Worm (Caenorhabditis elegans) whole organism, young adult: ENCODE results near the gene srt-39.

Experiments
- B0019.2 ChIP-seq: fragments of 200-800 bp; sonication (Bioruptor generic); conservative IDR thresholded peaks from 2 replicates; pipeline ENCODE4 v1.3.6; 2022; ENCODE audit warnings: missing genetic modification reagents, missing genetic modification characterization, missing compliant biosample characterization
- C17E4.6 ChIP-seq: fragments of 200-800 bp; sonication (Bioruptor generic); IDR thresholded peaks from 2 replicates; pipeline ENCODE4 v1.3.6; 2022; ENCODE audit warnings: missing genetic modification reagents, missing genetic modification characterization, missing compliant biosample characterization
- F10E7.11 ChIP-seq: sonication (generic microtip); optimal IDR thresholded peaks from 2 replicates; lab custom pipeline; 2017; ENCODE audit warnings: mild to moderate bottlenecking, missing genetic modification characterization, moderate library complexity, missing compliant biosample characterization
- F39B2.1 ChIP-seq: fragments of 200-800 bp; sonication (Bioruptor generic); IDR thresholded peaks from 2 replicates; pipeline ENCODE4 v1.3.6; 2022; ENCODE audit warnings: missing genetic modification reagents, missing genetic modification characterization, missing compliant biosample characterization
- F52B5.7 ChIP-seq: sonication (generic microtip); optimal IDR thresholded peaks from 2 replicates; lab custom pipeline; 2016; ENCODE audit warnings: mild to moderate bottlenecking, missing genetic modification characterization, missing compliant biosample characterization
- F57A8.1 ChIP-seq: fragments of 200-800 bp; sonication (Bioruptor generic); optimal IDR thresholded peaks from 2 replicates; lab custom pipeline; 2018; ENCODE audit warnings: mild to moderate bottlenecking, missing genetic modification characterization, moderate library complexity, missing compliant biosample characterization
- T26A5.8 ChIP-seq: sonication (generic microtip); optimal IDR thresholded peaks from 2 replicates; lab custom pipeline; 2016; ENCODE audit warnings: missing genetic modification characterization, missing compliant biosample characterization
- Y53F4B.3 ChIP-seq: fragments of 200-800 bp; sonication (Bioruptor generic); IDR thresholded peaks from 2 replicates; pipeline ENCODE4 v1.3.6; 2022; ENCODE audit warnings: missing genetic modification reagents, missing genetic modification characterization, missing compliant biosample characterization
- Y53G8AR.9 ChIP-seq: fragments of 200-800 bp; sonication (Bioruptor generic); conservative IDR thresholded peaks from 2 replicates; pipeline ENCODE4 v1.3.6; 2022; ENCODE audit warnings: missing genetic modification reagents, missing genetic modification characterization, missing compliant biosample characterization
- Y95B8A.8 ChIP-seq: fragments of 200-800 bp; sonication (Bioruptor generic); IDR thresholded peaks from 2 replicates; pipeline ENCODE4 v1.3.6; 2022; ENCODE audit warnings: missing genetic modification reagents, missing genetic modification characterization, missing compliant biosample characterization
- dox-1 ChIP-seq: fragments of 200-800 bp; sonication (Bioruptor generic); IDR thresholded peaks from 2 replicates; pipeline ENCODE4 v1.3.6; 2022; ENCODE audit warnings: missing genetic modification reagents, missing genetic modification characterization, missing compliant biosample characterization
- dpff-1 ChIP-seq: sonication (generic microtip); optimal IDR thresholded peaks from 2 replicates; lab custom pipeline; 2017; ENCODE audit warnings: mild to moderate bottlenecking, missing genetic modification characterization, missing compliant biosample characterization
- efl-1 ChIP-seq: fragments of 150-350 bp; optimal IDR thresholded peaks from 2 replicates; lab custom pipeline; 2014; ENCODE audit warnings: missing biosample characterization, missing genetic modification reagents, missing genetic modification characterization
- egl-44 ChIP-seq: fragments of 200-800 bp; sonication (Bioruptor generic); IDR thresholded peaks from 2 replicates; pipeline ENCODE4 v1.3.6; 2022; ENCODE audit warnings: missing genetic modification reagents, missing genetic modification characterization, missing compliant biosample characterization
- egrh-3 ChIP-seq: fragments of 200-800 bp; sonication (Bioruptor generic); IDR thresholded peaks from 2 replicates; pipeline ENCODE4 v1.3.6; 2022; ENCODE audit warnings: missing genetic modification reagents, missing genetic modification characterization, missing compliant biosample characterization
- fkh-3 ChIP-seq: sonication (generic microtip); optimal IDR thresholded peaks from 2 replicates; lab custom pipeline; 2016; ENCODE audit warnings: mild to moderate bottlenecking, missing genetic modification characterization, missing compliant biosample characterization
- him-1 ChIP-seq: sonication (generic microtip); optimal IDR thresholded peaks from 2 replicates; lab custom pipeline; 2016; ENCODE audit warnings: missing genotype, missing genetic modification reagents, missing genetic modification characterization, missing compliant biosample characterization
- hmg-1.2 ChIP-seq: fragments of 200-800 bp; sonication (Bioruptor generic); IDR thresholded peaks from 2 replicates; pipeline ENCODE4 v1.3.6; 2022; ENCODE audit warnings: missing genetic modification reagents, missing genetic modification characterization, missing compliant biosample characterization
- hmg-20 ChIP-seq: fragments of 200-800 bp; sonication (Bioruptor generic); IDR thresholded peaks from 2 replicates; pipeline ENCODE4 v1.3.6; 2022; ENCODE audit warnings: missing genetic modification reagents, missing genetic modification characterization, missing compliant biosample characterization
- lin-35 ChIP-seq, 3 experiments: fragments of 150-350 bp in 2 of 3; sonication (generic microtip) in 1 of 3; optimal IDR thresholded peaks; 2 replicates each; lab custom pipeline; 2014 to 2018; ENCODE audit warnings: missing biosample characterization in 3 of 3, missing genetic modification characterization in 3 of 3, missing genetic modification reagents in 3 of 3
- madf-6 ChIP-seq: fragments of 200-800 bp; sonication (Bioruptor generic); IDR thresholded peaks from 2 replicates; pipeline ENCODE4 v1.3.6; 2022; ENCODE audit warnings: missing genetic modification reagents, missing genetic modification characterization, missing compliant biosample characterization
- nfyb-1 ChIP-seq: fragments of 200-800 bp; sonication (Bioruptor generic); IDR thresholded peaks from 2 replicates; pipeline ENCODE4 v1.3.6; 2022; ENCODE audit warnings: missing genetic modification reagents, missing genetic modification characterization, missing compliant biosample characterization
- nhr-80 ChIP-seq: sonication (generic microtip); optimal IDR thresholded peaks from 2 replicates; lab custom pipeline; 2016; ENCODE audit warnings: missing genetic modification characterization, missing compliant biosample characterization
- pbrm-1 ChIP-seq: fragments of 200-800 bp; sonication (Bioruptor generic); IDR thresholded peaks from 2 replicates; pipeline ENCODE4 v1.3.6; 2022; ENCODE audit warnings: missing genetic modification reagents, missing genetic modification characterization, missing compliant biosample characterization
- pha-4 ChIP-seq: fragments of 150-350 bp; sonication (generic microtip); optimal IDR thresholded peaks from 2 replicates; lab custom pipeline; 2014; ENCODE audit warnings: missing biosample characterization, missing genetic modification reagents, missing genetic modification characterization
- repo-1 ChIP-seq: sonication (generic microtip); optimal IDR thresholded peaks from 2 replicates; lab custom pipeline; 2017; ENCODE audit warnings: mild to moderate bottlenecking, missing genetic modification characterization, missing compliant biosample characterization
- sdz-38 ChIP-seq: sonication (generic microtip); optimal IDR thresholded peaks from 2 replicates; lab custom pipeline; 2016; ENCODE audit warnings: missing genotype, missing genetic modification characterization, missing compliant biosample characterization
- snpc-4 ChIP-seq, 5 experiments: fragments of 150-350 bp in 1 of 5; sonication (generic microtip) in 4 of 5; optimal IDR thresholded peaks; 2 replicates each; lab custom pipeline; 2014 to 2018; ENCODE audit warnings: missing genetic modification characterization in 5 of 5, missing biosample characterization in 3 of 5, antibody characterized with exemption in 2 of 5, mild to moderate bottlenecking in 2 of 5, missing compliant biosample characterization in 2 of 5, missing genotype in 2 of 5, moderate library complexity in 2 of 5, missing genetic modification reagents in 1 of 5
- somi-1 ChIP-seq: fragments of 200-800 bp; sonication (Bioruptor generic); optimal IDR thresholded peaks from 2 replicates; lab custom pipeline; 2018; ENCODE audit warnings: mild to moderate bottlenecking, missing genetic modification characterization, missing compliant biosample characterization
- tbp1 ChIP-seq: fragments of 200-800 bp; sonication (Bioruptor generic); optimal IDR thresholded peaks from 2 replicates; lab custom pipeline; 2018; ENCODE audit warnings: mild to moderate bottlenecking, missing genetic modification characterization, missing compliant biosample characterization
- tlf-1 ChIP-seq: fragments of 200-800 bp; sonication (Bioruptor generic); optimal IDR thresholded peaks from 2 replicates; lab custom pipeline; 2018; ENCODE audit warnings: mild to moderate bottlenecking, missing genetic modification characterization, missing compliant biosample characterization
- ztf-26 ChIP-seq: sonication (generic microtip); optimal IDR thresholded peaks from 2 replicates; lab custom pipeline; 2017; ENCODE audit warnings: missing genetic modification characterization, missing compliant biosample characterization
- ztf-3 ChIP-seq: fragments of 200-800 bp; sonication (Bioruptor generic); optimal IDR thresholded peaks from 2 replicates; lab custom pipeline; 2018; ENCODE audit warnings: mild to moderate bottlenecking, missing genetic modification characterization, missing compliant biosample characterization

The srt-39 gene

DNA sequence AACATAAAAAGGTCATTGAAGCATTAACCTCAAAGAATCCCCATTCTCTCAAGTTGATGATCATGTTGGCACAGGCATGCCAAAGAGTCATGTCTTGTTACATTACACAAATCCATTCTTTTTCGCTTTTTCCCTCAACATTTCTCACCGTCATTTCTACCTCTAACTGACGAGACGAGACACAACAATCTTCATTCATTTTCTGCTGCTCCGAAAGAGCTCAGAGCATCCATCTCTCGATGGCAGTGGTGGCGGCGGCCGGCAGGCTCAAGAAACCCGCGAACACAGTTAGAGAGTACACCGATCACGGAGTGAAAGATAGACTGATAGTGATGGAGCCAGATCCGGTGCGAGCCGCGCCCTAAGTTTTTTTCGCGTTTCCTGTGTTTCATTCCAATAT is 7.5 kb upstream of the srt-39 start (continued):
- TF ChIP-seq C17E4.6 (GFP tag; lab: Robert Waterston, UW) (no peak), pbrm-1 (GFP tag; lab: Robert Waterston, UW) (peak; percentile 38; the same call in 1 of the 2 replicates), repo-1 (tag; lab: Kevin White, UChicago) (no peak), ztf-26 (no peak), Y95B8A.8 (GFP tag; lab: Robert Waterston, UW) (no peak), lin-35 (GFP tag; optimal IDR thresholded peaks at IDR 0.05; lab: Kevin White, UChicago) (no peak), hmg-20 (GFP tag; lab: Robert Waterston, UW) (no peak), tlf-1 (GFP tag; lab: Kevin White, UChicago) (no peak), F52B5.7 (tag; lab: Kevin White, UChicago) (no peak), him-1 (tag; lab: Kevin White, UChicago) (no peak), T26A5.8 (tag; lab: Kevin White, UChicago) (no peak), egrh-3 (GFP tag; lab: Robert Waterston, UW) (no peak), B0019.2 (GFP tag; lab: Robert Waterston, UW) (no peak), pha-4 (tag; lab: Kevin White, UChicago) (no peak), sdz-38 (no peak), nhr-80 (no peak), efl-1 (GFP tag; lab: Kevin White, UChicago) (no peak), Y53F4B.3 (GFP tag; lab: Robert Waterston, UW) (no peak), F57A8.1 (GFP tag; lab: Kevin White, UChicago) (no peak), snpc-4 (GFP tag; optimal IDR thresholded peaks at IDR 0.05; lab: Kevin White, UChicago) (no peak), snpc-4 (tag; optimal IDR thresholded peaks at IDR 0.05; lab: Kevin White, UChicago) (no peak)

- no peak for TF ChIP-seq Y53G8AR.9 (GFP tag; lab: Robert Waterston, UW)
- TF ChIP-seq nfyb-1 (GFP tag; lab: Robert Waterston, UW), result no peak
- TF ChIP-seq egl-44, result no peak
- TF ChIP-seq ztf-3 (GFP tag; lab: Kevin White, UChicago), result no peak
- TF ChIP-seq fkh-3 (tag; lab: Kevin White, UChicago), result no peak
These were observed 6.6 kb upstream of the srt-39 start, which contains the start of gene atn-1 for ce11 chrV:12478111-12478510. Gene atn-1, plus strand, starts transcription at chrV:12478411.

ce11 chrV:12478990-12479389 is 5.7 kb upstream of the srt-39 start:
- TF ChIP-seq dpff-1 (no peak), Y95B8A.8 (GFP tag; lab: Robert Waterston, UW) (no peak), hmg-1.2 (0 out of 2 replicates have a peak, but pooled peaks have one; percentile 10)

DNA sequence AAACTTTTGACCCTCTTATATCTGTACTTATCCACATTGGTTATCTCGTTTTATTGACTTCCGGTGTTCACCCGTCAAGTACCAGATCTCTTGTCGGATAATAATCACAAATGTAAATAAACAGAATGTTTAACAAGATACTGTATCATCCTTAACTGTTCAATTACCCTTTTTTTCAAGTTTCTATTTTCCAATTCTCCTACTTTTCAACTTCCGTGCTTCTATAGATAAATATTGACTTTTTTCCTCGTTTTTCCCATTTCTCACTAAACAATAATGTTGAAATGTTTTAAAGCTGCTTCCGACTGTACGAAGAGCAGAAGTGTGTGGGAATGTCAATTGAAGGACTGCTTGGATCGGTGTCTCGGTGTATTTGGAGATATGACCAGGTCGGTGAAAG is 2.2 kb downstream of the srt-39 start, which contains the start of gene inx-11:
inx-11 (plus strand) TSS at position 301 of the 400 bp plus-strand sequence.
- no peak for TF ChIP-seq dox-1 (GFP tag; lab: Robert Waterston, UW)
- TF ChIP-seq somi-1, result no peak
- no peak for TF ChIP-seq F39B2.1 (GFP tag; lab: Robert Waterston, UW)
- no peak for TF ChIP-seq F10E7.11
- no peak for TF ChIP-seq tbp1 (GFP tag; lab: Kevin White, UChicago)

DNA sequence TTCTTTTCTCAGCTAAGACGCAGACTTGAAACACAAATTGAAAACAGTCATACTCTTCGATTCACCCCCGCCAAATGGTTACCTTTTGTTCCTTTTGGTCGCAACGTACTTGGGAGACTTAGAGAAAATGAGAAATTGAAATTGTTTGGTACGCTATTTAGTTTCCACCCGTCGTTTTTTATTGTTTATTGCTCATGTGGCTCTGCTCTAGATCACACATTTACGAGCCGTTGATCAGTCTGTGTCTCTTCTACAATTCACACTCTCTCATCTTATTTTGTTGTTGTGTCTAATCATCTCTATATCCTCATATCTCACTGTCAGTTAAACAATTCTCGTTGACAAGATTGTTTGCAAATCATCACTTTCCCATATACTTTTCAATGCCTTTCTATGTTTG is 3.3 kb downstream of the srt-39 start:
- TF ChIP-seq hmg-1.2, result peak; percentile 46; the same call in 1 of the 2 replicates
- TF ChIP-seq ztf-26, result no peak
- TF ChIP-seq madf-6, result peak; percentile 19; the same call in 1 of the 2 replicates
